Worm (Caenorhabditis elegans) whole organism, early embryonic: ENCODE measurements around the gene unc-36.

ENCODE experiments used
- ceh-13 ChIP-seq: fragments of 200-800 bp; sonication (Bioruptor generic); optimal IDR thresholded peaks from 2 replicates; lab custom pipeline; 2018; ENCODE audit warnings: mild to moderate bottlenecking, missing genetic modification characterization, missing compliant biosample characterization
- flt-1 ChIP-seq: fragments of 200-800 bp; sonication (Bioruptor generic); IDR thresholded peaks from 2 replicates; pipeline ENCODE4 v1.3.6; 2022; ENCODE audit warnings: missing genetic modification characterization, missing compliant biosample characterization
- pes-1 ChIP-seq: fragments of 200-800 bp; sonication (Bioruptor generic); IDR thresholded peaks from 2 replicates; pipeline ENCODE4 v1.3.6; 2022; ENCODE audit warnings: missing genetic modification reagents, missing genetic modification characterization, missing compliant biosample characterization

DNA sequence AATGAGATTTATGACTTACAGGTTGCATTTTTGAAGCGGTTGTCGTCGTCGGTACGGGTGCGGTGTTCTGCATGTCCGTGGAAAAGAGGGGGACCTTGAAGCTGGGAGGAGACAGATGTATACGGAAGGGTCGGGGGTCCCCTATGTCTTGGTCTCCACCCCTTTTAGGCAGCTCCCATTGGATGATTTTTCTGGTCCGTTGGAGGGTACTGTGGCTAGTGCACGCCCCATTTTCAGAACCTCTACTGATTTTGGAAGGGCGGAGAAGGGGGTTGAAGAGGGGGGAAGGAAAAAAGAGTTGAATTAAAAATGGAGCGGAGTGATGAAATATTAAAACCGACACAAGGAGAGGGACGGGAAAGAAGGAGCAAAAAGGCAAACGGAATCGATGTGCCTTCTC is 15.2 kb upstream of the unc-36 start, which contains the start of gene unc-86:
- no peak for TF ChIP-seq ceh-13 (GFP tag; lab: Kevin White, UChicago)
- TF ChIP-seq pes-1, result no peak
- no peak for TF ChIP-seq flt-1
